Fruit fly (Drosophila melanogaster) ovary, adult (tissue): ENCODE data around the gene CG14324.

Experiments used
- CG17801 ChIP-seq: fragments of 200-800 bp; optimal IDR thresholded peaks from 2 replicates; lab custom pipeline; 2019; ENCODE audit warnings: missing biosample characterization, mild to moderate bottlenecking, missing genetic modification characterization, moderate library complexity; ENCODE audit not compliant: partially characterized antibody

CG14324 gene

DNA sequence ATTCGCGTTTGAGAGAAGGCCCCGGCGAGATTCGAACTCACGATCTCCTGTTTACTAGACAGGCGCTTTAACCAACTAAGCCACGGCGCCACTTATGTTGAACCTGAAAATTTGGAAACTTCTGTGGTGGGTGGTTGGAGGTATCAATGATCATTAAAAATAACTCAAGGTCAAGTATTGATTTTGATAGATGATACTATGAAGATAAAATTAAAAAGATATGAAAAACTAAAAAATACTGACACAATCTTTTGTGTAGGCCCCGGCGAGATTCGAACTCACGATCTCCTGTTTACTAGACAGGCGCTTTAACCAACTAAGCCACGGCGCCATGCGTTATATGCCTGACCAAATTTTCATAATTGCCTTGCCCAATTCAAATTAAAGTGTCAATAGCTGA is 6.0 kb upstream of the CG14324 start:
- peak; percentile 33 for TF ChIP-seq CG17801 (GFP tag; lab: Kevin White, UChicago)

- no peak for TF ChIP-seq CG17801 (GFP tag; lab: Kevin White, UChicago)
Observed at dm6 chr3R:17622062-17622766, 3.6 kb upstream of the CG14324 start, which contains the start of gene CG14323. Gene CG14323, minus strand, starts transcription at chr3R:17622112.

DNA sequence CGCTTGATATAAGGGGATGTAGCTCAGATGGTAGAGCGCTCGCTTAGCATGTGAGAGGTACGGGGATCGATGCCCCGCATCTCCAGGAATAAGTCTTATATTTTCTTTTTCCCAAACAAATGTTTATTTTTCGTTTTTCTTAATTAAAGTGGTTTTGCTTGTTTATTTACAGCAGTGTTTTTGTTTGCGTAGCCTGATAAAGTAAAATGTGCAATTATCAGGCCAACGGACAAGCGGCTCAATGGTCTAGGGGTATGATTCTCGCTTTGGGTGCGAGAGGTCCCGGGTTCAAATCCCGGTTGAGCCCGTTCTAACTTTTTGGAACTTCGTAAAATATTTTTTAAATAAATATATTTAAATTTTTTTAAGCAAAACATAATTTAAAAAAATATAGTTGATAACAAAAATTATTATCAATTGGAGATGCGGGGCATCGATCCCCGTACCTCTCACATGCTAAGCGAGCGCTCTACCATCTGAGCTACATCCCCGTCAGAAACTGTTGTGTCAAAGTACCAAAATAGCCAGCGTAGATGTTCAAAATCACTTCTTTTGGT is 1.2 kb upstream of the CG14324 start:
- peak; percentile 95 for TF ChIP-seq CG17801 (GFP tag; lab: Kevin White, UChicago)

DNA sequence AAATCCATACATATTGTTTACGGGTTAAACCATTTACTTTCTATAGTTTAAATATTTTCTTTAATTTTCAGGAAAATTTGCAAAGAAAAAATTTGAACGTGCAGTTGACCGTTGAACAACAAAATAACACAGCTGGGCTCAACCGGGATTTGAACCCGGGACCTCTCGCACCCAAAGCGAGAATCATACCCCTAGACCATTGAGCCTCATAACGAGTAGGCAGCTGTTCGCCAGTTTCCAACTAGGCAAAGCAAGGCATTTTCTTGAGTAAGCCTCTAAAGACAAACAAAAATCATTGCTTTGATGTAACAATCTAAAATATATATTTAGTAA is 657 bp downstream of the CG14324 start:
- no peak for TF ChIP-seq CG17801 (GFP tag; lab: Kevin White, UChicago)

dm6 chr3R:17617121-17617975 is 1.3 kb downstream of the CG14324 start:
- no peak for TF ChIP-seq CG17801 (GFP tag; lab: Kevin White, UChicago)

DNA sequence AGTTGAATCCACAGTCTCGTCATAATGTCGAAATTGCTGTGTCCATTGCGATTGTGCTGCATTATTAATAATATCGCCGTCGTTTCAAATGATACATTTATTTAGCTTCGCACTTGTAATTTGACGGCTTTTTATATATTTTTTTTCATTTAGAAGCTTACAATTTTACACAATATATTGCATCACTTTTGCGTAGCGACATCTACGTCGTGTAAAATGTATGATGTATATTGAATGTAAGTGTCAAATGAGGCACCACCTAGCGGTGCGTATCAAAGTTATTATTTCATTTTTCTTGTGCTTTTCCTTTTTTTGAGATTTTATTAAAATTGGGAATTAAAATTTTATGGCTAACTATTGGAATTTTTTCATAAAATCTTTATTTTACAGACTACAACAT is 2.1 kb downstream of the CG14324 start:
- no peak for TF ChIP-seq CG17801 (GFP tag; lab: Kevin White, UChicago)

DNA sequence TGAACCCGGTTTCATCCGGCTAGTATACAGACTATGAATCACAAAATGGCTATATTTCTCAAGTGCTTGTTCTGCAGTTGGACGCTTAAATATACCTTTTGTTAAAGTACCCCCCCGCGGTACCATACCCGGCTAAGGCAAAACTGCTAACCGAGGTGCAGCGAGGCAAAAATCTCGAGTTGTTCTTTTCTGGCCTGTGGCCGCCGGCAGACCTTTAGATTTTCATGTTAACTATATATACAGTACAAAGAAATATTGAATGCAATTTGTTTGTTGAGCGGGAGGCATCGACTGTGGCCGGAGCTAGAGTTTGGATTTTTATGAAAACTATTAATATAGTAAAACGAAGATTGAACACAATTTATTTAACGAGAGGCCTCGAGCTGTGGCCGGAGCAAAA is 2.9 kb downstream of the CG14324 start:
- TF ChIP-seq CG17801 (GFP tag; lab: Kevin White, UChicago): no peak

DNA sequence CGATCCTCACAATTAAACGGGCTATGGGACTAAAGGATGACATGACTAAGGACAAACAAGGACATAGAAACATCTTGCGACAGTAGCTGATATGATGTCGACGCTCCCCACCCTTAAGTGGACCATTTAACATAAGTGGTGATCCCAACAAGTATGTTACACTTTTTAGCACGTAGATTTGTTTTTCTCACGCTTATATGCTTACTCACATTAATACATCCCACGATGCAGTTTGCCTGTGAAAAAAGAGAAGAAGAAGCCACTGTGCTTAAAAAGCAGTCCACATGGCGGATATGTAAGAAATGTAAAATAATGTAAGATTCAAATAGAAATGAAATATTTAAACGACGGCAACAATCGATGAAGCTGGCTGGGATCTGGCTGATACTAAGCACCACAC is 3.5 kb downstream of the CG14324 start:
- no peak for TF ChIP-seq CG17801 (GFP tag; lab: Kevin White, UChicago)

DNA sequence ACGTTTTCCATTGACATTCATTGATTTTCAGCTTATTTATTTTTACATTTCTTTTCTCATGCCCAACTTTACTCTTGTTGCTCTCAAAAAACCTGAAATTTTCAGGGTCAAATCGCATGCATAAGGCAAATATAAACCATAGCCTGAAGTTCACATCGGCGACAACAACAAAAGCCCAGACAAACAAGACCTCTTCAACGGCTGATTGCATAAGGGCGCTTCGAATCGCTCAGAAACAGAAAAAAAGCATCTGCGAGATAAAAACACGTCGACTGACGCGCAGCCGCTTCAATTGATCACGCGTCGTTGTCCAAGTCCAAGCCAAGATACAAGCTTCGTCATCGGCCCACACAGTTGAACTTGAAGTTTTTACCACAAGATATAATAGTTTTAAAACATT is 5.0 kb downstream of the CG14324 start, which contains the start of gene CG14327:
CG14327 (plus strand) TSS at position 161 of the 400 bp plus-strand sequence.
- no peak for TF ChIP-seq CG17801 (GFP tag; lab: Kevin White, UChicago)

dm6 chr3R:17612587-17612986 is 6.0 kb downstream of the CG14324 start, which contains the start of gene CG34281:
Gene CG34281, plus strand, starts transcription at chr3R:17612887.
- no peak for TF ChIP-seq CG17801 (GFP tag; lab: Kevin White, UChicago)

DNA sequence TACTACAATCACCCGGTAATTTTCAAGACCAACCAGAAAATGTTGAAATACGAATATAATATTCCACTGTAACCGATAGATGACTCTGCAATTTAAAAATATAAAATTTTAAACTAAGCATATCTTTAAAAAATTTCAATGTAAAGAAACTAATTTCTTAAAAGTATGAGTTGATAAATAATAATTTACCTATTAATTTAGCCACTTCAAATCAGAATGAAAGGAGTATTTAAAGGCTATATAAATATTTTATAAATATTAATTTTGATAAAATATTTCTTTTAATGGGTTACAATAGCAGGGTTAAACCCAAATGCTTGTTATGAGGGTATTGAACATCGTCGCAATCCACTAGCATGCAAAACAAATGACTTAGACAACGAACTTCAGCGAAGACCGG is 6.8 kb downstream of the CG14324 start:
- no peak for TF ChIP-seq CG17801 (GFP tag; lab: Kevin White, UChicago)

- TF ChIP-seq CG17801 (GFP tag; lab: Kevin White, UChicago): no peak
Observed at dm6 chr3R:17611411-17611810, 7.2 kb downstream of the CG14324 start, which contains the start of gene Edg91. Gene Edg91, minus strand, starts transcription at chr3R:17611511.

DNA sequence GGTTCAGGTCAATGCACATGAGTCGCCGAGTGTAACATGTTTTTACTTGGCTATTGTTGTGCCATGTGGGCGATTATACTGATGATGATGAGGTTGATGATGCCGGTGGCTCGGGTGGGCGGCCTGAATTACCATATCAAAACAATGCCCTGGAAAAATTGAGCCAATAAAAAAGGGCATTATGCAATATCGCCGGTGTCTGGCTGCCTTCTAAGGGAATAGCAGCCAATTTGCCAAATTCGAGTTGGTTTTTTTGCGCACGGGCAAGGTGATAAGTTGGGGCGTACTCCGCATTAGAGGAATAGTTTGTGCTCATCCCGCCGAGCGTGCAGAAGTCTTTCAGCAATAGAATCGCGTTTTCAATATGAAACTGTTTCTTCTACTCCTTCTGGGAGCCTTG is 9.5 kb downstream of the CG14324 start, which contains the start of gene CG14329:
CG14329 (plus strand) TSS at position 301 of the 400 bp plus-strand sequence.
- TF ChIP-seq CG17801 (GFP tag; lab: Kevin White, UChicago): no peak

DNA sequence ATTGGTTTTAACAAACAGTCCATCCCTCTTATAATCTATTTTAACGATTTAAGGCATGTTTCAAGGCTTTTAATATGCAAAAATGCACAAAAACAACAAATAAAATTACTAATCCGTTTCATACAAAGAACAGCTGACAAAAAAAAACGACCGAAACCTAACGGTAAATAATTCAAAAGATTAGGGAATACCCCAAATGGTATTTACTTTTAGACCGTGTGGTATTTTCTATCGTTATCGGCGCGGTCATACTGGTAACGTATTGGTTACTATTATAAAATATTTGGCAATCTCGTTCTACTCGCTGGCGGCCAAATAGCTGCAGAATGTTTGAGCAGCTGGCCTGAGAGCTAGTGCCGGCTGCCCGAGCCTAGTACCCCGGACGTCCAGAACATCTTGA is 12.7 kb downstream of the CG14324 start, which contains the start of gene sll:
sll (plus strand) TSS at position 235 of the 400 bp plus-strand sequence.
- TF ChIP-seq CG17801 (GFP tag; lab: Kevin White, UChicago): no peak
